Worm (Caenorhabditis elegans): ENCODE measurements around the gene B0244.9.

The B0244.9 gene

ce11 chrIII:5761886-5762285 lies 31.1 kb upstream of the B0244.9 start (continued):
- TF ChIP-seq F49E8.2 (tag; optimal IDR thresholded peaks at IDR 0.05; ENCODE audit: insufficient read depth) (peak; percentile 65), F55B11.4 (tag; optimal IDR thresholded peaks at IDR 0.05; ENCODE audit: borderline replicate concordance, insufficient read depth) (no peak), nhr-179 (tag; optimal IDR thresholded peaks at IDR 0.05) (no peak), dox-1 (GFP tag; IDR thresholded peaks at IDR 0.05) (peak; percentile 55), ztf-26 (tag; optimal IDR thresholded peaks at IDR 0.05) (no peak), Y67H2A.10 (GFP tag; conservative IDR thresholded peaks at IDR 0.05) (no peak), athp-1 (tag; optimal IDR thresholded peaks at IDR 0.05) (peak; percentile 39), sptf-2 (GFP tag; optimal IDR thresholded peaks at IDR 0.05) (no peak), cebp-1 (GFP tag; IDR thresholded peaks at IDR 0.05) (no peak), cebp-1 (tag; optimal IDR thresholded peaks at IDR 0.05) (peak; percentile 31), pbrm-1 (GFP tag; IDR thresholded peaks at IDR 0.05) (0 out of 2 replicates have a peak, but pooled peaks have one; percentile 45), xnd-1 (tag; optimal IDR thresholded peaks at IDR 0.05) (no peak), lsy-27 (tag; optimal IDR thresholded peaks at IDR 0.05; ENCODE audit: borderline replicate concordance, insufficient read depth) (no peak), B0336.3 (GFP tag; IDR thresholded peaks at IDR 0.05) (0 out of 2 replicates have a peak, but pooled peaks have one; percentile 49), ztf-18 (tag; optimal IDR thresholded peaks at IDR 0.05) (peak; percentile 70), K12H6.12 (tag; optimal IDR thresholded peaks at IDR 0.05) (no peak), C06A6.2 (GFP tag; conservative IDR thresholded peaks at IDR 0.05) (no peak; the same call in 1 of the 2 replicates), rpc-1 (optimal IDR thresholded peaks at IDR 0.05) (peak; percentile 77), rpc-1 (tag; optimal IDR thresholded peaks at IDR 0.05) (peak; percentile 87), somi-1 (GFP tag; optimal IDR thresholded peaks at IDR 0.05) (no peak), let-607 (tag; optimal IDR thresholded peaks at IDR 0.05) (peak in 1 of 2 experiments; percentile 43), Y53F4B.3 (GFP tag; IDR thresholded peaks at IDR 0.05) (no peak), pha-4 (tag; optimal IDR thresholded peaks at IDR 0.05) (no peak), hmg-20 (GFP tag; IDR thresholded peaks at IDR 0.05) (no peak), chd-7 (tag; optimal IDR thresholded peaks at IDR 0.05) (peak; percentile 71), attf-6 (GFP tag; IDR thresholded peaks at IDR 0.05) (no peak), nfya-2 (GFP tag; IDR thresholded peaks at IDR 0.05) (no peak), tbp1 (GFP tag; optimal IDR thresholded peaks at IDR 0.05) (peak; percentile 90), unc-130 (GFP tag; optimal IDR thresholded peaks at IDR 0.05) (no peak), D2030.7 (GFP tag; IDR thresholded peaks at IDR 0.05) (peak; percentile 71; the same call in 1 of the 2 replicates), bed-1 (GFP tag; IDR thresholded peaks at IDR 0.05) (no peak), ZK185.1 (tag; optimal IDR thresholded peaks at IDR 0.05; ENCODE audit: poor library complexity, severe bottlenecking) (peak; percentile 52), madf-8 (GFP tag; conservative IDR thresholded peaks at IDR 0.05) (no peak), rcor-1 (GFP tag; IDR thresholded peaks at IDR 0.05) (0 out of 2 replicates have a peak, but pooled peaks have one; percentile 19), madf-6 (GFP tag; IDR thresholded peaks at IDR 0.05) (peak; percentile 61), atf-7 (tag; optimal IDR thresholded peaks at IDR 0.05) (peak; percentile 29), efl-1 (GFP tag; optimal IDR thresholded peaks at IDR 0.05) (no peak), nfya-1 (tag; optimal IDR thresholded peaks at IDR 0.05; ENCODE audit: borderline replicate concordance, insufficient read depth) (no peak), F23B12.7 (tag; optimal IDR thresholded peaks at IDR 0.05; ENCODE audit: insufficient read depth) (peak; percentile 80), madf-10 (tag; optimal IDR thresholded peaks at IDR 0.05) (peak; percentile 48), K11D2.4 (GFP tag; IDR thresholded peaks at IDR 0.05) (no peak), ztf-6 (GFP tag; IDR thresholded peaks at IDR 0.05) (no peak), snpc-3.4 (tag; optimal IDR thresholded peaks at IDR 0.05) (peak; percentile 64), repo-1 (tag; optimal IDR thresholded peaks at IDR 0.05) (no peak), tlf-1 (GFP tag; optimal IDR thresholded peaks at IDR 0.05) (no peak), hsf-1 (GFP tag; IDR thresholded peaks at IDR 0.05) (no peak), ceh-58 (GFP tag; IDR thresholded peaks at IDR 0.05) (no peak), ceh-100 (GFP tag; IDR thresholded peaks at IDR 0.05) (no peak), ztf-3 (GFP tag; optimal IDR thresholded peaks at IDR 0.05) (no peak)
